Worm (Caenorhabditis elegans): ENCODE data around the gene F32D1.11.

F32D1.11 gene

ce11 chrV:4366440-4366839 lies at the start of gene F32D1.11:
Gene F32D1.11, minus strand, starts transcription at chrV:4366540.
- TF ChIP-seq mdl-1 (tag; optimal IDR thresholded peaks at IDR 0.05) (no peak), pha-4 (tag; optimal IDR thresholded peaks at IDR 0.05) (no peak), egl-27 (tag; optimal IDR thresholded peaks at IDR 0.05) (no peak), nhr-11 (tag; optimal IDR thresholded peaks at IDR 0.05) (no peak), snpc-4 (tag; optimal IDR thresholded peaks at IDR 0.05) (no peak), ama-1 (optimal IDR thresholded peaks at IDR 0.05) (no peak), nhr-23 (tag; optimal IDR thresholded peaks at IDR 0.05) (no peak), zag-1 (tag; optimal IDR thresholded peaks at IDR 0.05) (no peak), mml-1 (tag; optimal IDR thresholded peaks at IDR 0.05) (no peak), nfya-1 (tag; optimal IDR thresholded peaks at IDR 0.05; ENCODE audit: insufficient read depth) (no peak)

- TF ChIP-seq skn-1 (tag; optimal IDR thresholded peaks at IDR 0.05) (no peak), lin-39 (tag; optimal IDR thresholded peaks at IDR 0.05) (no peak), ZK546.5 (tag; optimal IDR thresholded peaks at IDR 0.05) (no peak), nhr-43 (tag; optimal IDR thresholded peaks at IDR 0.05; ENCODE audit: poor library complexity, severe bottlenecking) (peak; percentile 18)
Observed at ce11 chrV:4414613-4415071, 48.3 kb upstream of the F32D1.11 start, which contains the start of gene grl-5. Gene grl-5, minus strand, starts transcription at chrV:4414663.

- no peak for TF ChIP-seq daf-12 (tag; optimal IDR thresholded peaks at IDR 0.05)
- TF ChIP-seq jun-1 (tag; optimal IDR thresholded peaks at IDR 0.05): no peak
- TF ChIP-seq ceh-28 (tag; optimal IDR thresholded peaks at IDR 0.05): no peak
- TF ChIP-seq unc-39 (tag; optimal IDR thresholded peaks at IDR 0.05): no peak
- no peak for TF ChIP-seq fkh-10 (GFP tag; optimal IDR thresholded peaks at IDR 0.05)
- TF ChIP-seq egl-5 (tag; optimal IDR thresholded peaks at IDR 0.05): no peak
- TF ChIP-seq aly-2 (tag; optimal IDR thresholded peaks at IDR 0.05): no peak
- no peak for TF ChIP-seq lin-15B (tag; optimal IDR thresholded peaks at IDR 0.05)
- TF ChIP-seq snpc-4 (tag; optimal IDR thresholded peaks at IDR 0.05): no peak
- no peak for TF ChIP-seq tbx-2 (tag; optimal IDR thresholded peaks at IDR 0.05)
Observed at ce11 chrV:4411714-4412113, 45.4 kb upstream of the F32D1.11 start, which contains the start of gene Y47D7A.17. Gene Y47D7A.17, minus strand, starts transcription at chrV:4411814.

ce11 chrV:4410643-4411042 lies 44.3 kb upstream of the F32D1.11 start, which contains the start of gene Y47D7A.3:
Gene Y47D7A.3, plus strand, starts transcription at chrV:4410943.
- TF ChIP-seq nhr-43 (tag; optimal IDR thresholded peaks at IDR 0.05; ENCODE audit: poor library complexity, severe bottlenecking) (no peak), R02D3.7 (tag; optimal IDR thresholded peaks at IDR 0.05) (no peak), nhr-67 (tag; optimal IDR thresholded peaks at IDR 0.05) (no peak), unc-39 (tag; optimal IDR thresholded peaks at IDR 0.05) (no peak), pha-4 (tag; optimal IDR thresholded peaks at IDR 0.05) (no peak), eor-1 (tag; optimal IDR thresholded peaks at IDR 0.05) (no peak), snpc-4 (tag; optimal IDR thresholded peaks at IDR 0.05) (no peak), lsy-12 (tag; optimal IDR thresholded peaks at IDR 0.05) (no peak), ceh-16 (tag; optimal IDR thresholded peaks at IDR 0.05) (no peak), elt-1 (tag; optimal IDR thresholded peaks at IDR 0.05) (no peak)

ce11 chrV:4407519-4407918 lies 41.2 kb upstream of the F32D1.11 start, which contains the start of gene nhr-118:
Gene nhr-118, plus strand, starts transcription at chrV:4407819.
- TF ChIP-seq unc-62 (GFP tag; optimal IDR thresholded peaks at IDR 0.05) (no peak), ZK546.5 (tag; optimal IDR thresholded peaks at IDR 0.05) (no peak), nhr-43 (tag; optimal IDR thresholded peaks at IDR 0.05; ENCODE audit: poor library complexity, severe bottlenecking) (no peak), elt-3 (tag; optimal IDR thresholded peaks at IDR 0.05) (no peak), nhr-25 (tag; optimal IDR thresholded peaks at IDR 0.05) (no peak)

- TF ChIP-seq unc-62 (GFP tag; optimal IDR thresholded peaks at IDR 0.05) (no peak), R02D3.7 (tag; optimal IDR thresholded peaks at IDR 0.05) (no peak), sea-2 (GFP tag; optimal IDR thresholded peaks at IDR 0.05) (no peak), nhr-77 (tag; optimal IDR thresholded peaks at IDR 0.05) (no peak), nhr-43 (tag; optimal IDR thresholded peaks at IDR 0.05; ENCODE audit: poor library complexity, severe bottlenecking) (no peak), mdl-1 (tag; optimal IDR thresholded peaks at IDR 0.05) (no peak), lin-39 (tag; optimal IDR thresholded peaks at IDR 0.05) (no peak), elt-1 (tag; optimal IDR thresholded peaks at IDR 0.05) (no peak), fkh-10 (GFP tag; optimal IDR thresholded peaks at IDR 0.05) (no peak), aly-2 (tag; optimal IDR thresholded peaks at IDR 0.05) (no peak), fos-1 (tag; optimal IDR thresholded peaks at IDR 0.05) (no peak), nhr-25 (tag; optimal IDR thresholded peaks at IDR 0.05) (no peak), nhr-12 (tag; optimal IDR thresholded peaks at IDR 0.05) (no peak), tbx-2 (tag; optimal IDR thresholded peaks at IDR 0.05) (no peak), ceh-9 (tag; optimal IDR thresholded peaks at IDR 0.05) (no peak), zag-1 (tag; optimal IDR thresholded peaks at IDR 0.05) (no peak), elt-2 (tag; optimal IDR thresholded peaks at IDR 0.05) (no peak), nhr-11 (tag; optimal IDR thresholded peaks at IDR 0.05) (no peak)
Observed at ce11 chrV:4401865-4402264, 35.5 kb upstream of the F32D1.11 start, which contains the start of gene F13A2.5. Gene F13A2.5, minus strand, starts transcription at chrV:4401965.

Data from whole organism, L3 larva.